Worm (Caenorhabditis elegans) whole organism, early embryonic: ENCODE measurements around the gene ZK177.12.

Experiments used
- B0310.2 ChIP-seq: sonication (generic microtip); optimal IDR thresholded peaks from 2 replicates; lab custom pipeline; 2016; ENCODE audit warnings: mild to moderate bottlenecking, missing genetic modification characterization, missing compliant biosample characterization
- F13C5.2 ChIP-seq: sonication (generic microtip); optimal IDR thresholded peaks from 2 replicates; lab custom pipeline; 2017; ENCODE audit warnings: mild to moderate bottlenecking, missing genetic modification characterization, inconsistent platforms, missing compliant biosample characterization
- aly-1 ChIP-seq: sonication (generic microtip); optimal IDR thresholded peaks from 2 replicates; lab custom pipeline; 2016; ENCODE audit warnings: missing genetic modification characterization, missing compliant biosample characterization
- ama-1 ChIP-seq: fragments of 150-350 bp; optimal IDR thresholded peaks from 2 replicates; lab custom pipeline; 2014
- ceh-13 ChIP-seq: fragments of 200-800 bp; sonication (Bioruptor generic); optimal IDR thresholded peaks from 2 replicates; lab custom pipeline; 2018; ENCODE audit warnings: mild to moderate bottlenecking, missing genetic modification characterization, missing compliant biosample characterization
- ceh-36 ChIP-seq: sonication (generic microtip); optimal IDR thresholded peaks from 2 replicates; lab custom pipeline; 2016; ENCODE audit warnings: missing genetic modification characterization, inconsistent platforms, missing compliant biosample characterization
- ets-7 ChIP-seq: sonication (generic microtip); optimal IDR thresholded peaks from 2 replicates; lab custom pipeline; 2016; ENCODE audit warnings: missing genotype, missing genetic modification characterization, missing compliant biosample characterization
- flt-1 ChIP-seq: fragments of 200-800 bp; sonication (Bioruptor generic); IDR thresholded peaks from 2 replicates; pipeline ENCODE4 v1.3.6; 2022; ENCODE audit warnings: missing genetic modification characterization, missing compliant biosample characterization
- hmbx-1 ChIP-seq: sonication (generic microtip); optimal IDR thresholded peaks from 2 replicates; lab custom pipeline; 2016; ENCODE audit warnings: mild to moderate bottlenecking, missing genetic modification characterization, missing compliant biosample characterization
- hmg-4 ChIP-seq: fragments of 200-800 bp; sonication (Bioruptor generic); optimal IDR thresholded peaks from 2 replicates; lab custom pipeline; 2018; ENCODE audit warnings: mild to moderate bottlenecking, missing genetic modification characterization, missing compliant biosample characterization
- hnd-1 ChIP-seq: sonication (generic microtip); optimal IDR thresholded peaks from 2 replicates; lab custom pipeline; 2016; ENCODE audit warnings: missing genetic modification characterization, missing compliant biosample characterization
- pes-1 ChIP-seq: fragments of 200-800 bp; sonication (Bioruptor generic); IDR thresholded peaks from 2 replicates; pipeline ENCODE4 v1.3.6; 2022; ENCODE audit warnings: missing genetic modification reagents, missing genetic modification characterization, missing compliant biosample characterization
- scrt-1 ChIP-seq: fragments of 200-800 bp; sonication (Bioruptor generic); IDR thresholded peaks from 2 replicates; pipeline ENCODE4 v1.3.6; 2022; ENCODE audit warnings: missing genetic modification characterization, missing compliant biosample characterization
- sea-1 ChIP-seq: fragments of 200-800 bp; sonication (Bioruptor generic); conservative IDR thresholded peaks from 2 replicates; pipeline ENCODE4 v1.3.6; 2022; ENCODE audit warnings: missing genetic modification characterization, missing compliant biosample characterization
- tbx-11 ChIP-seq: fragments of 200-800 bp; sonication (Bioruptor generic); IDR thresholded peaks from 2 replicates; pipeline ENCODE4 v1.3.6; 2022; ENCODE audit warnings: missing genetic modification characterization, missing compliant biosample characterization
- tbx-37 ChIP-seq: fragments of 200-800 bp; sonication (Bioruptor generic); conservative IDR thresholded peaks from 2 replicates; pipeline ENCODE4 v1.3.6; 2022; ENCODE audit warnings: missing genetic modification reagents, missing genetic modification characterization, missing compliant biosample characterization
- tra-4 ChIP-seq: sonication (generic microtip); optimal IDR thresholded peaks from 2 replicates; lab custom pipeline; 2017; ENCODE audit warnings: missing genetic modification characterization, missing compliant biosample characterization

The ZK177.12 gene

DNA sequence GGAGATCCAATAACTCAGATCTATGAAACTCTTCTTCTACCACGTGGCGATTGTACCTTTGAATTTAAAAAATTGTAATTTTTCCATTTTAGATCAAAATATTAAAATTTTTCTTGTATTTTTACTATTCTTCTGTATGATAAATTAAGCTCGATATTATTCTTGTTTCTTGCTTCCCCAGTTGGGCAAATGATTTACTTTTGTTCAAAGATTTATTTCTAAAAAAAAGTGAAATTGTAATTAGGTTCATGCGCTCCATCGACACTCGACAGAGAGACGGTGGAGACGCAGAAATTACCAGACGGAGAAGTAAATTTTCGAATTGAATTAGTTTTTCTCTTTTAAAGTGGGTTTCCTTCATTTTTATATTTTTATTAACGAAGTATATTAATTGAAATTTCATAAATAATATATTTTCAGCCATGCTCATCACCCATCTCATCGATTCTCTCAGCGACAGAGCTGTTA, 15.7 kb upstream of the ZK177.12 start, which contains the start of gene npp-24:
Gene npp-24 (plus strand): TSS at position 51 of the 468 bp plus-strand sequence.
- TF ChIP-seq aly-1, result no peak
- no peak for TF ChIP-seq ceh-13 (GFP tag; lab: Kevin White, UChicago)
- TF ChIP-seq flt-1, result no peak
- no peak for TF ChIP-seq hmg-4
- no peak for TF ChIP-seq B0310.2 (tag; lab: Kevin White, UChicago)
- TF ChIP-seq tra-4, result no peak
- TF ChIP-seq sea-1 (GFP tag; lab: Robert Waterston, UW), result no peak
- TF ChIP-seq tbx-11 (GFP tag; lab: Robert Waterston, UW), result no peak
- no peak for TF ChIP-seq tbx-37 (GFP tag; lab: Robert Waterston, UW)
- no peak for TF ChIP-seq scrt-1 (GFP tag; lab: Robert Waterston, UW)
- TF ChIP-seq ets-7 (tag; lab: Kevin White, UChicago), result no peak
- no peak for TF ChIP-seq pes-1
- no peak for TF ChIP-seq ama-1 (lab: Kevin White, UChicago)
- TF ChIP-seq F13C5.2 (tag; lab: Kevin White, UChicago), result no peak
- TF ChIP-seq ceh-36 (tag; lab: Kevin White, UChicago), result no peak
- no peak for TF ChIP-seq hmbx-1 (tag; lab: Kevin White, UChicago)

- no peak for TF ChIP-seq ets-7 (tag; lab: Kevin White, UChicago)
- no peak for TF ChIP-seq tra-4
- TF ChIP-seq hnd-1, result no peak
- no peak for TF ChIP-seq aly-1
- no peak for TF ChIP-seq ceh-13 (GFP tag; lab: Kevin White, UChicago)
- no peak for TF ChIP-seq flt-1
- TF ChIP-seq ceh-36 (tag; lab: Kevin White, UChicago), result no peak
- no peak for TF ChIP-seq scrt-1 (GFP tag; lab: Robert Waterston, UW)
- no peak for TF ChIP-seq hmbx-1 (tag; lab: Kevin White, UChicago)
- no peak for TF ChIP-seq hmg-4
- no peak for TF ChIP-seq tbx-37 (GFP tag; lab: Robert Waterston, UW)
- no peak for TF ChIP-seq pes-1
- no peak for TF ChIP-seq ama-1 (lab: Kevin White, UChicago)
- no peak for TF ChIP-seq F13C5.2 (tag; lab: Kevin White, UChicago)
- TF ChIP-seq sea-1 (GFP tag; lab: Robert Waterston, UW), result no peak
- TF ChIP-seq tbx-11 (GFP tag; lab: Robert Waterston, UW), result no peak
- no peak for TF ChIP-seq B0310.2 (tag; lab: Kevin White, UChicago)
Measured at ce11 chrII:5511417-5512353, 9.8 kb upstream of the ZK177.12 start.

- TF ChIP-seq flt-1, result no peak
- TF ChIP-seq hmbx-1 (tag; lab: Kevin White, UChicago), result no peak
- TF ChIP-seq hmg-4, result no peak
- no peak for TF ChIP-seq tbx-37 (GFP tag; lab: Robert Waterston, UW)
- no peak for TF ChIP-seq sea-1 (GFP tag; lab: Robert Waterston, UW)
- no peak for TF ChIP-seq ceh-13 (GFP tag; lab: Kevin White, UChicago)
- no peak for TF ChIP-seq ets-7 (tag; lab: Kevin White, UChicago)
- no peak for TF ChIP-seq tra-4
Measured at ce11 chrII:5512473-5513097, 8.9 kb upstream of the ZK177.12 start.

DNA sequence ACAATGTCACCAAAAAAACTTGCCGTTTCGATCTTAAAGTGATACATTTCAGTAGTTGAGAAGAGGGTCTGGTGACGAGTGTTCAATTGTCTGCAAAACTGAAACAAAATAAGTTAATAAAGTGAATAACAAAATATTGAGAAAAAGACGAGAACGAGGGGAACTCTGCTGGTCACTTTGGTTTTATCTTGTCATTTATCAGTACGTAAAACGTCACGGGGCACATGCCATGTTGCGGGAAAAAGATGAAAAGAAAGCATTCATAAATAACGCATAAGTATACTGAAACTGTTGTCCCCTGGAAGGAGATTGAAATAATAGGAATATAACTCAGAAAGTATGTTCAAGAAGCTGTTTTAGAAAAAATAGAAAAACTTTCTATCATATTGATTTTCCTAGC, 6.7 kb upstream of the ZK177.12 start, which contains the start of gene sahd-1:
Gene sahd-1 (minus strand): TSS at position 100 of the 400 bp plus-strand sequence.
- TF ChIP-seq F13C5.2 (tag; lab: Kevin White, UChicago), result no peak
- no peak for TF ChIP-seq hmg-4
- no peak for TF ChIP-seq ceh-36 (tag; lab: Kevin White, UChicago)
- TF ChIP-seq ceh-13 (GFP tag; lab: Kevin White, UChicago), result no peak
- TF ChIP-seq flt-1, result no peak
- TF ChIP-seq scrt-1 (GFP tag; lab: Robert Waterston, UW), result no peak
- TF ChIP-seq B0310.2 (tag; lab: Kevin White, UChicago), result no peak
- TF ChIP-seq tra-4, result no peak
- TF ChIP-seq ets-7 (tag; lab: Kevin White, UChicago), result no peak
- TF ChIP-seq aly-1, result no peak

- no peak for TF ChIP-seq sea-1 (GFP tag; lab: Robert Waterston, UW)
- no peak for TF ChIP-seq tra-4
- TF ChIP-seq flt-1, result no peak
- TF ChIP-seq aly-1, result no peak
- TF ChIP-seq ceh-36 (tag; lab: Kevin White, UChicago), result no peak
- no peak for TF ChIP-seq hnd-1
- TF ChIP-seq F13C5.2 (tag; lab: Kevin White, UChicago), result no peak
- no peak for TF ChIP-seq tbx-37 (GFP tag; lab: Robert Waterston, UW)
- no peak for TF ChIP-seq B0310.2 (tag; lab: Kevin White, UChicago)
- TF ChIP-seq ama-1 (lab: Kevin White, UChicago), result no peak
- no peak for TF ChIP-seq pes-1
Measured at ce11 chrII:5515542-5515941, 6.0 kb upstream of the ZK177.12 start, which contains the start of gene ZK177.3. Gene ZK177.3, plus strand, starts transcription at chrII:5515842.

DNA sequence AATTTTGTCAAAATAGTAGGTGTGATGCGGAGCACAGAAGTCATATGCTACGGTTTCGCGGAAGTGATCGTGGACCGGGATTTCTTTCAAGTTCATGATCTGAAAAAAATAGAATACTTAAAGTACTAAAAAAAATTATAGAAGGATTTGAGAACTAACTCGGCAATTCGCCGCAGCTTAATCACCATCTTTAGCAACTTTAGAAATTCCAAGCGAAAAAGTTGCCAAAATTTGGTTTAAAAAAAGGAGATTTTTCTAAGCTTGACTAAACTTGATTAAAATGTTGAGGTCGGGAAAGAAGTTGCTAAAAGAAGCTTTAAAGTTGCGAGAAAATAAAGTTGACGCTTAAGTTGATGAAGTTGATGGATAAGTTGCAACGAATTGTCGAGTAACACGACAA, 3.9 kb upstream of the ZK177.12 start, which contains the start of gene ZK177.9:
Gene ZK177.9 (minus strand): TSS at position 101 of the 400 bp plus-strand sequence.
- TF ChIP-seq pes-1, result no peak
- no peak for TF ChIP-seq aly-1
- TF ChIP-seq ceh-13 (GFP tag; lab: Kevin White, UChicago), result no peak
- TF ChIP-seq ceh-36 (tag; lab: Kevin White, UChicago), result no peak
- TF ChIP-seq ama-1 (lab: Kevin White, UChicago), result no peak
- TF ChIP-seq ets-7 (tag; lab: Kevin White, UChicago), result no peak
- no peak for TF ChIP-seq hmbx-1 (tag; lab: Kevin White, UChicago)
- no peak for TF ChIP-seq tra-4
- no peak for TF ChIP-seq tbx-11 (GFP tag; lab: Robert Waterston, UW)
- TF ChIP-seq F13C5.2 (tag; lab: Kevin White, UChicago), result no peak
- TF ChIP-seq hmg-4, result no peak
- no peak for TF ChIP-seq flt-1
- TF ChIP-seq B0310.2 (tag; lab: Kevin White, UChicago), result no peak
- no peak for TF ChIP-seq scrt-1 (GFP tag; lab: Robert Waterston, UW)
- TF ChIP-seq tbx-37 (GFP tag; lab: Robert Waterston, UW), result no peak
- no peak for TF ChIP-seq hnd-1
